Fruit fly (Drosophila melanogaster) whole organism, wandering third instar larva: ENCODE measurements around the gene LManI.
A peak's percentile ranks its signal among the peaks of the same experiment; 100 is the strongest.

Experiments used
- Abd-B ChIP-seq: fragments of >200 bp; optimal IDR thresholded peaks from 2 replicates; lab custom pipeline; 2017; ENCODE audit warnings: missing biosample characterization, missing genetic modification characterization
- CG32264 ChIP-seq: fragments of 200-800 bp; sonication (Bioruptor generic); optimal IDR thresholded peaks from 2 replicates; lab custom pipeline; 2016; ENCODE audit warnings: missing biosample characterization, missing genetic modification characterization
- CG9705 ChIP-seq: fragments of 200-800 bp; sonication (Bioruptor generic); optimal IDR thresholded peaks from 2 replicates; lab custom pipeline; 2018; ENCODE audit warnings: missing biosample characterization, mild to moderate bottlenecking, missing genetic modification characterization
- CrebA ChIP-seq: fragments of 200-800 bp; sonication (Bioruptor generic); optimal IDR thresholded peaks from 2 replicates; lab custom pipeline; 2016; ENCODE audit warnings: missing biosample characterization, mild to moderate bottlenecking, missing genetic modification characterization, borderline replicate concordance
- Dfd ChIP-seq: fragments of >200 bp; optimal IDR thresholded peaks from 2 replicates; lab custom pipeline; 2017; ENCODE audit warnings: missing biosample characterization, missing genetic modification characterization
- Dif ChIP-seq: fragments of 200-275, 200-300 bp; sonication (Bioruptor generic); optimal IDR thresholded peaks from 2 replicates; lab custom pipeline; 2018; ENCODE audit warnings: missing biosample characterization, missing genetic modification characterization; ENCODE audit not compliant: partially characterized antibody
- GATAd ChIP-seq: sonication (Bioruptor generic); optimal IDR thresholded peaks from 2 replicates; lab custom pipeline; 2016; ENCODE audit warnings: missing biosample characterization, missing genetic modification characterization
- HLH106 ChIP-seq: fragments of 200-800 bp; optimal IDR thresholded peaks from 3 replicates; lab custom pipeline; 2019; ENCODE audit warnings: missing biosample characterization, mild to moderate bottlenecking, missing genetic modification characterization, moderate library complexity
- Hnf4 ChIP-seq: fragments of 200-800 bp; sonication (Bioruptor generic); optimal IDR thresholded peaks from 2 replicates; lab custom pipeline; 2016; ENCODE audit warnings: missing biosample characterization, mild to moderate bottlenecking, missing genetic modification characterization
- Hr78 ChIP-seq: fragments of >200 bp; optimal IDR thresholded peaks from 2 replicates; lab custom pipeline; 2017; ENCODE audit warnings: missing biosample characterization, missing genetic modification characterization
- Hr83 ChIP-seq: fragments of 200-300 bp; sonication (Bioruptor generic); optimal IDR thresholded peaks from 2 replicates; lab custom pipeline; 2016; ENCODE audit warnings: missing biosample characterization, mild to moderate bottlenecking, missing genetic modification characterization, moderate library complexity; ENCODE audit not compliant: poor library complexity, severe bottlenecking
- Jra ChIP-seq: sonication (Bioruptor generic); optimal IDR thresholded peaks from 2 replicates; lab custom pipeline; 2016; ENCODE audit warnings: missing biosample characterization, missing genetic modification characterization
- Mio ChIP-seq: sonication (Bioruptor generic); optimal IDR thresholded peaks from 2 replicates; lab custom pipeline; 2016; ENCODE audit warnings: missing biosample characterization, missing genetic modification characterization
- N ChIP-seq: fragments of >200 bp; optimal IDR thresholded peaks from 2 replicates; lab custom pipeline; 2018; ENCODE audit warnings: missing biosample characterization, missing external identifiers, missing genetic modification characterization
- OdsH ChIP-seq: fragments of 200-800 bp; sonication (Bioruptor generic); optimal IDR thresholded peaks from 2 replicates; lab custom pipeline; 2016; ENCODE audit warnings: missing biosample characterization, mild to moderate bottlenecking, missing genetic modification characterization
- Rel ChIP-seq, 2 experiments: fragments of 200-800 bp; sonication (Bioruptor generic) in 1 of 2; optimal IDR thresholded peaks; 2 replicates in 1 of 2; 3 replicates in 1 of 2; lab custom pipeline; 2016 to 2019; ENCODE audit warnings: mild to moderate bottlenecking in 2 of 2, missing biosample characterization in 2 of 2, missing genetic modification characterization in 2 of 2, moderate library complexity in 1 of 2
- Sp1 ChIP-seq: fragments of 200-800 bp; sonication (Bioruptor generic); optimal IDR thresholded peaks from 3 replicates; lab custom pipeline; 2019; ENCODE audit warnings: missing biosample characterization, mild to moderate bottlenecking, missing genetic modification characterization, moderate library complexity
- Vsx2 ChIP-seq: fragments of 200-300, 225-300 bp; sonication (Bioruptor generic); optimal IDR thresholded peaks from 2 replicates; lab custom pipeline; 2018; ENCODE audit warnings: missing biosample characterization, missing genetic modification characterization; ENCODE audit not compliant: partially characterized antibody
- br ChIP-seq: fragments of 200-800 bp; sonication (Bioruptor generic); optimal IDR thresholded peaks from 2 replicates; lab custom pipeline; 2016; ENCODE audit warnings: missing biosample characterization, missing genetic modification characterization
- brk ChIP-seq: fragments of 200-800 bp; sonication (Bioruptor generic); optimal IDR thresholded peaks from 2 replicates; lab custom pipeline; 2016; ENCODE audit warnings: missing biosample characterization, mild to moderate bottlenecking, missing genetic modification characterization
- dl ChIP-seq, 2 experiments: fragments of 175-275, 200-275 bp in 1 of 2; fragments of 200-275 bp in 1 of 2; sonication (Bioruptor generic); optimal IDR thresholded peaks; lab custom pipeline; 2018; ENCODE audit warnings: mild to moderate bottlenecking in 2 of 2, missing biosample characterization in 2 of 2, missing genetic modification characterization in 2 of 2, moderate library complexity in 2 of 2; ENCODE audit not compliant: partially characterized antibody in 2 of 2, insufficient read depth in 1 of 2
- dmrt93B ChIP-seq: fragments of 200-800 bp; sonication (Bioruptor generic); optimal IDR thresholded peaks from 2 replicates; lab custom pipeline; 2018; ENCODE audit warnings: missing biosample characterization, mild to moderate bottlenecking, missing genetic modification characterization
- dsf ChIP-seq: sonication (Bioruptor generic); optimal IDR thresholded peaks from 2 replicates; lab custom pipeline; 2016; ENCODE audit warnings: missing biosample characterization, missing genetic modification characterization, borderline replicate concordance
- ey ChIP-seq: fragments of 200-800 bp; sonication (Bioruptor generic); optimal IDR thresholded peaks from 2 replicates; lab custom pipeline; 2016; ENCODE audit warnings: missing biosample characterization, missing genetic modification characterization
- foxo ChIP-seq, 2 experiments: fragments of 200-800 bp; sonication (Bioruptor generic); optimal IDR thresholded peaks; 2 replicates in 1 of 2; 3 replicates in 1 of 2; lab custom pipeline; 2016 to 2017; ENCODE audit warnings: missing biosample characterization in 2 of 2, missing genetic modification characterization in 2 of 2
- fru ChIP-seq: fragments of 200-800 bp; sonication (Bioruptor generic); optimal IDR thresholded peaks from 3 replicates; lab custom pipeline; 2016; ENCODE audit warnings: missing biosample characterization, mild to moderate bottlenecking, missing genetic modification characterization
- h ChIP-seq: fragments of 200-800 bp; sonication (Bioruptor generic); optimal IDR thresholded peaks from 3 replicates; lab custom pipeline; 2016; ENCODE audit warnings: missing biosample characterization, mild to moderate bottlenecking, missing genetic modification characterization
- jim ChIP-seq: fragments of 175-275, 200-325 bp; sonication (Bioruptor generic); optimal IDR thresholded peaks from 2 replicates; lab custom pipeline; 2016; ENCODE audit warnings: missing biosample characterization, mild to moderate bottlenecking, missing genetic modification characterization
- lola ChIP-seq: fragments of >200 bp; optimal IDR thresholded peaks from 2 replicates; lab custom pipeline; 2017; ENCODE audit warnings: missing biosample characterization, missing genetic modification characterization
- pan ChIP-seq: fragments of >200 bp; optimal IDR thresholded peaks from 2 replicates; lab custom pipeline; 2017
- psq ChIP-seq: fragments of 200-800 bp; sonication (Bioruptor generic); optimal IDR thresholded peaks from 3 replicates; lab custom pipeline; 2017; ENCODE audit warnings: missing biosample characterization, mild to moderate bottlenecking, missing genetic modification characterization, moderate library complexity
- rgr ChIP-seq: fragments of 200-800 bp; sonication (Bioruptor generic); optimal IDR thresholded peaks from 3 replicates; lab custom pipeline; 2016; ENCODE audit warnings: missing biosample characterization, mild to moderate bottlenecking, missing genetic modification characterization
- sage ChIP-seq: fragments of 200-800 bp; sonication (Bioruptor generic); optimal IDR thresholded peaks from 2 replicates; lab custom pipeline; 2016; ENCODE audit warnings: missing biosample characterization, mild to moderate bottlenecking, missing genetic modification characterization
- sv ChIP-seq: fragments of 200-800 bp; sonication (Bioruptor generic); optimal IDR thresholded peaks from 3 replicates; lab custom pipeline; 2016; ENCODE audit warnings: missing biosample characterization, missing genetic modification characterization
- tai ChIP-seq: sonication (Bioruptor generic); optimal IDR thresholded peaks from 2 replicates; lab custom pipeline; 2016; ENCODE audit warnings: missing biosample characterization, missing genetic modification characterization
- usp ChIP-seq: fragments of >200 bp; optimal IDR thresholded peaks from 2 replicates; lab custom pipeline; 2017; ENCODE audit warnings: missing biosample characterization, missing genetic modification characterization
- woc ChIP-seq: sonication (Bioruptor generic); optimal IDR thresholded peaks from 2 replicates; lab custom pipeline; 2016; ENCODE audit warnings: missing biosample characterization, mild to moderate bottlenecking, missing genetic modification characterization

Gene LManI

dm6 chr2L:10422643-10423606, 34.1 kb downstream of the LManI start, which contains the start of the genes pie and Wdfy2:
pie (minus strand) TSS chr2L:10422780.
Wdfy2 (plus strand) TSS chr2L:10423291.
- TF ChIP-seq woc (GFP tag; lab: Kevin White, UChicago), result peak; percentile 41
- TF ChIP-seq Mio (GFP tag; lab: Kevin White, UChicago), result no peak
- TF ChIP-seq Hr78 (GFP tag; lab: Kevin White, UChicago), result peak; percentile 83
- peak; percentile 99 for TF ChIP-seq N (GFP tag; lab: Kevin White, UChicago)
- peak; percentile 79 for TF ChIP-seq lola (GFP tag; lab: Kevin White, UChicago)
- TF ChIP-seq Rel (GFP tag; optimal IDR thresholded peaks at IDR 0.05; lab: Kevin White, UChicago), result no peak
- TF ChIP-seq Rel (tag; optimal IDR thresholded peaks at IDR 0.05; lab: Kevin White, UChicago), result peak; percentile 95
- no peak for TF ChIP-seq Hr83 (GFP tag; lab: Kevin White, UChicago)
- no peak for TF ChIP-seq HLH106

- TF ChIP-seq fru (GFP tag; lab: Kevin White, UChicago), result no peak
- TF ChIP-seq woc (GFP tag; lab: Kevin White, UChicago), result no peak
- TF ChIP-seq Jra (GFP tag; lab: Kevin White, UChicago), result no peak
- TF ChIP-seq CG9705 (GFP tag; lab: Kevin White, UChicago), result no peak
- no peak for TF ChIP-seq sv (GFP tag; lab: Kevin White, UChicago)
- TF ChIP-seq br (GFP tag; lab: Kevin White, UChicago), result no peak
- no peak for TF ChIP-seq GATAd
- no peak for TF ChIP-seq Sp1 (GFP tag; lab: Kevin White, UChicago)
- TF ChIP-seq usp (GFP tag; lab: Kevin White, UChicago), result no peak
- no peak for TF ChIP-seq foxo (GFP tag; optimal IDR thresholded peaks at IDR 0.05; lab: Kevin White, UChicago)
- TF ChIP-seq rgr (GFP tag; lab: Kevin White, UChicago), result no peak
- no peak for TF ChIP-seq N (GFP tag; lab: Kevin White, UChicago)
- no peak for TF ChIP-seq HLH106
- TF ChIP-seq brk, result no peak
- no peak for TF ChIP-seq Dfd
- no peak for TF ChIP-seq sage (GFP tag; lab: Kevin White, UChicago)
- no peak for TF ChIP-seq CG32264 (GFP tag; lab: Kevin White, UChicago)
- no peak for TF ChIP-seq dsf (GFP tag; lab: Kevin White, UChicago)
- no peak for TF ChIP-seq Hnf4
- TF ChIP-seq, all 38 proteins: peak for 0
Observed at dm6 chr2L:10418981-10419380, 38.1 kb downstream of the LManI start, which contains the start of gene RfC3. RfC3 (plus strand) TSS chr2L:10419190.

- TF ChIP-seq dmrt93B (GFP tag; lab: Kevin White, UChicago) (no peak), Rel (GFP tag; optimal IDR thresholded peaks at IDR 0.05; lab: Kevin White, UChicago) (no peak), Rel (tag; optimal IDR thresholded peaks at IDR 0.05; lab: Kevin White, UChicago) (no peak), Hnf4 (peak; percentile 21), fru (GFP tag; lab: Kevin White, UChicago) (no peak), tai (GFP tag; lab: Kevin White, UChicago) (peak; percentile 5), br (GFP tag; lab: Kevin White, UChicago) (no peak), brk (no peak), HLH106 (peak; percentile 75), lola (GFP tag; lab: Kevin White, UChicago) (no peak), N (GFP tag; lab: Kevin White, UChicago) (no peak), foxo (GFP tag; optimal IDR thresholded peaks at IDR 0.05; lab: Kevin White, UChicago) (no peak), Dif (GFP tag; lab: Kevin White, UChicago) (no peak), rgr (GFP tag; lab: Kevin White, UChicago) (no peak), Vsx2 (GFP tag; lab: Kevin White, UChicago) (no peak), h (GFP tag; lab: Kevin White, UChicago) (no peak), GATAd (no peak), Hr78 (GFP tag; lab: Kevin White, UChicago) (no peak), sv (GFP tag; lab: Kevin White, UChicago) (no peak), jim (GFP tag; lab: Kevin White, UChicago) (no peak), dl (GFP tag; optimal IDR thresholded peaks at IDR 0.05; lab: Kevin White, UChicago; ENCODE audit: insufficient read depth in 1 of 2, partially characterized antibody in 2 of 2) (no peak), Sp1 (GFP tag; lab: Kevin White, UChicago) (peak; percentile 61), woc (GFP tag; lab: Kevin White, UChicago) (peak; percentile 53), usp (GFP tag; lab: Kevin White, UChicago) (no peak), Abd-B (GFP tag; lab: Kevin White, UChicago) (no peak), Dfd (no peak), OdsH (GFP tag; lab: Kevin White, UChicago) (peak; percentile 5), pan (no peak), CG9705 (GFP tag; lab: Kevin White, UChicago) (peak; percentile 44), Mio (GFP tag; lab: Kevin White, UChicago) (no peak), dsf (GFP tag; lab: Kevin White, UChicago) (no peak), CrebA (GFP tag; lab: Kevin White, UChicago) (no peak), psq (peak; percentile 63), sage (GFP tag; lab: Kevin White, UChicago) (no peak), ey (peak; percentile 41)
Observed at dm6 chr2L:10413251-10414127, 43.6 kb downstream of the LManI start, which contains the start of the genes CG5355 and Klp31E. CG5355 (minus strand) TSS chr2L:10413463. Klp31E (plus strand) TSS chr2L:10414017.
